Worm (Caenorhabditis elegans): Measurements from ENCODE around the gene dhhc-14.

DNA sequence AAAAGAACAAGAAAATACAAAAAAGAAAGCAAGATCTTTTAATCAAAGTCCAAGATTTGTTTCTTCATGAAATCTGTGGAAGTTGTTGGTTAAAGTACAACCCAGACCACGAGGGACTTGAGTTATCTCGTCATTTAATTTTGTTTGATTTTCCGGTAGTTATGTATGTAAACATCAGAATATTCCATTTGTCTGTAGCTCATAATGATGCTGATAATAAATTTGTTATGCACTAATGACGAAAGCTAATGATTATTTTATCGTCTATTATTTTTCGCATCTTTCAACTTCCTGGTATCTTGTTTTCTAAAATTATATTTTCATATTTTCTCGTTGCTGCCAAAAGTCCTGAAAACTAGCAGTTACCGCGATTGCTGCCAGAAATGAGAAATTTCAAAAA lies 29.1 kb upstream of the dhhc-14 start:
- TF ChIP-seq med-1 (GFP tag; optimal IDR thresholded peaks at IDR 0.05; ENCODE audit: insufficient read depth) (no peak), T22C8.4 (GFP tag; IDR thresholded peaks at IDR 0.05) (no peak), klf-2 (GFP tag; conservative IDR thresholded peaks at IDR 0.05) (no peak)

Measured in whole organism, midembryonic.